Fruit fly (Drosophila melanogaster) whole organism, pupa: ENCODE measurements around the gene CG18476.

Source experiments
- CG10348 ChIP-seq: fragments of 200-800 bp; sonication (Bioruptor generic); IDR thresholded peaks from 2 replicates; pipeline ENCODE4 v1.3.6; 2022; ENCODE audit warnings: missing biosample characterization, missing genetic modification characterization
- CG12605 ChIP-seq: fragments of 200-800 bp; sonication (Bioruptor generic); IDR thresholded peaks from 2 replicates; pipeline ENCODE4 v1.3.6; 2022; ENCODE audit warnings: missing biosample characterization, missing genetic modification characterization
- CG13204 ChIP-seq: fragments of 200-800 bp; sonication (Bioruptor generic); optimal IDR thresholded peaks from 2 replicates; lab custom pipeline; 2018; ENCODE audit warnings: missing biosample characterization, mild to moderate bottlenecking, missing genetic modification characterization, moderate library complexity
- CG14655 ChIP-seq: fragments of 200-800 bp; sonication (Bioruptor generic); optimal IDR thresholded peaks from 3 replicates; lab custom pipeline; 2017; ENCODE audit warnings: mild to moderate bottlenecking, missing biosample characterization, missing genetic modification reagents, missing genetic modification characterization
- CG15710 ChIP-seq: fragments of 200-800 bp; sonication (Bioruptor generic); optimal IDR thresholded peaks from 2 replicates; lab custom pipeline; 2018; ENCODE audit warnings: missing biosample characterization, mild to moderate bottlenecking, missing genetic modification characterization, moderate library complexity
- CG17806 ChIP-seq: fragments of 200-800 bp; sonication (Bioruptor generic); optimal IDR thresholded peaks from 2 replicates; lab custom pipeline; 2018; ENCODE audit warnings: missing biosample characterization, mild to moderate bottlenecking, missing genetic modification characterization, moderate library complexity
- CG32121 ChIP-seq: fragments of 200-800 bp; sonication (Bioruptor generic); IDR thresholded peaks from 2 replicates; pipeline ENCODE4 v1.3.6; 2022; ENCODE audit warnings: missing biosample characterization, missing genetic modification characterization
- CG34367 ChIP-seq: fragments of 200-800 bp; sonication (Bioruptor generic); optimal IDR thresholded peaks from 2 replicates; lab custom pipeline; 2018; ENCODE audit warnings: missing biosample characterization, mild to moderate bottlenecking, missing genetic modification characterization
- CG4496 ChIP-seq: fragments of 200-800 bp; sonication (Bioruptor generic); IDR thresholded peaks from 3 replicates; pipeline ENCODE4 v1.3.6; 2022; ENCODE audit warnings: missing biosample characterization, missing genetic modification characterization
- CG8159 ChIP-seq: fragments of 200-800 bp; sonication (Bioruptor generic); optimal IDR thresholded peaks from 3 replicates; lab custom pipeline; 2018; ENCODE audit warnings: missing biosample characterization, mild to moderate bottlenecking, missing genetic modification characterization, moderate library complexity
- CG8301 ChIP-seq: fragments of 200-800 bp; sonication (Bioruptor generic); optimal IDR thresholded peaks from 2 replicates; lab custom pipeline; 2018; ENCODE audit warnings: missing biosample characterization, mild to moderate bottlenecking, missing genetic modification characterization
- CG9948 ChIP-seq: fragments of 200-800 bp; sonication (Bioruptor generic); optimal IDR thresholded peaks from 2 replicates; lab custom pipeline; 2018; ENCODE audit warnings: missing biosample characterization, mild to moderate bottlenecking, missing genetic modification characterization, moderate library complexity
- D1 ChIP-seq: fragments of 200-800 bp; sonication (Bioruptor generic); optimal IDR thresholded peaks from 2 replicates; lab custom pipeline; 2018; ENCODE audit warnings: missing biosample characterization, mild to moderate bottlenecking, missing genetic modification characterization, moderate library complexity
- EcR ChIP-seq: fragments of 200-800 bp; sonication (Bioruptor generic); optimal IDR thresholded peaks from 3 replicates; lab custom pipeline; 2019; ENCODE audit warnings: missing biosample characterization, missing genetic modification characterization, mild to moderate bottlenecking, moderate library complexity, missing genetic modification reagents
- Ets98B ChIP-seq: fragments of 200-800 bp; sonication (Bioruptor generic); IDR thresholded peaks from 2 replicates; pipeline ENCODE4 v1.3.6; 2022; ENCODE audit warnings: missing biosample characterization, missing genetic modification characterization
- Pif1A ChIP-seq: fragments of 200-800 bp; sonication (Bioruptor generic); optimal IDR thresholded peaks from 3 replicates; lab custom pipeline; 2016; ENCODE audit warnings: missing biosample characterization, missing genetic modification characterization
- Snoo ChIP-seq: fragments of 200-800 bp; sonication (Bioruptor generic); optimal IDR thresholded peaks from 3 replicates; lab custom pipeline; 2017; ENCODE audit warnings: missing biosample characterization, mild to moderate bottlenecking, missing genetic modification characterization, inconsistent platforms
- fd96Ca ChIP-seq: fragments of 200-800 bp; sonication (Bioruptor generic); IDR thresholded peaks from 3 replicates; pipeline ENCODE4 v1.3.6; 2022; ENCODE audit warnings: missing biosample characterization, missing genetic modification characterization
- gl ChIP-seq: fragments of 200-800 bp; sonication (Bioruptor generic); optimal IDR thresholded peaks from 2 replicates; lab custom pipeline; 2018; ENCODE audit warnings: missing biosample characterization, mild to moderate bottlenecking, missing genetic modification characterization
- rn ChIP-seq: fragments of 200-800 bp; sonication (Bioruptor generic); IDR thresholded peaks from 2 replicates; pipeline ENCODE4 v1.3.6; 2022; ENCODE audit warnings: missing biosample characterization, missing genetic modification characterization

The CG18476 gene

dm6 chr3R:11671784-11672183 is 6.1 kb downstream of the CG18476 start:
- no peak for TF ChIP-seq rn (GFP tag; lab: Robert Waterston, UW)
- no peak for TF ChIP-seq Pif1A (GFP tag; lab: Kevin White, UChicago)
- peak; percentile 29 for TF ChIP-seq CG17806 (tag; lab: Kevin White, UChicago)
- peak; percentile 18 for TF ChIP-seq CG9948 (tag; lab: Kevin White, UChicago)
- TF ChIP-seq CG8159 (tag; lab: Kevin White, UChicago), result peak; percentile 50
- TF ChIP-seq CG4496 (GFP tag; lab: Robert Waterston, UW), result 0 out of 3 replicates have a peak, but pooled peaks have one; percentile 29
- no peak for TF ChIP-seq D1 (tag; lab: Kevin White, UChicago)
- TF ChIP-seq Ets98B (GFP tag; lab: Robert Waterston, UW), result no peak
- TF ChIP-seq fd96Ca (GFP tag; lab: Robert Waterston, UW), result no peak
- TF ChIP-seq CG8301, result peak; percentile 22
- TF ChIP-seq CG15710 (tag; lab: Kevin White, UChicago), result peak; percentile 24
- no peak for TF ChIP-seq CG12605 (GFP tag; lab: Robert Waterston, UW)
- no peak for TF ChIP-seq EcR (GFP tag; lab: Kevin White, UChicago)

DNA sequence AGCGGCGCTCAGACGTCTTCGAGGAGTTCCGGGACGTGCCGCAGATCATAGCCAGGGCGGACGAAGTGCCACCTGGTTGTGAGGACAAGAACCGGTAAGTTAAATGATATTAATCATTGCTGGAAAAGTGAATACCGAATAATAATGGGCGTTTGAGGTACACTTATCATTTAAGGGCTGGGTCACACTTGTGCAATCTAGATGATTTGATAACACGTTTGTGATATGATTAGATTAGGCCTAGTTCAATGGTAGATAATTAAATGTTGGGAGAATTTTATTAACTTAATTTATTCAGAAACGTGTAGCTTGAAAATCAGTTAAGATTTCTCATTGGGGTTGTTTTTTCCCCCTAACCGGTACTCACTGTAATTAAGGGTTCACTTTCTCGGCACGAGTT is 7.0 kb downstream of the CG18476 start:
- TF ChIP-seq Ets98B (GFP tag; lab: Robert Waterston, UW) (no peak), CG8159 (tag; lab: Kevin White, UChicago) (no peak), CG8301 (no peak), fd96Ca (GFP tag; lab: Robert Waterston, UW) (no peak)

DNA sequence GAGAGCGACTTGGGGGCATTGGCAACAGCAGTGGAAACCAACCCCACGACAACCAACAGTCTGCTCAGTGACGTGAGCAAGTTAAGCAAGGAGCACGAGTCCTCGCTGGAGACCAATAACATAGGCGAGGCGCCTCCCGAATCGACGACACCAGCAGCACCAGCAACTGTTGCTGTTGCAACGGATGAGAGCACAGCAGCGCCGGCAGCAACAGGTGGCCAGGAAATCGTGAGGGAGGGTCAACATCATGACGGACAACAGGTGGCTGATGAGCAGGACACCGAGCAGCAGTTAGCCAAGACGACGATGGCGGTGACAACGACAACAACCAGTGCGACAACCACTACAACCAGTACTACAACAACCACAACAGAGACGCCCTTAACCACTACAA is 8.0 kb downstream of the CG18476 start:
- TF ChIP-seq CG14655 (GFP tag; lab: Kevin White, UChicago) (no peak), CG17806 (tag; lab: Kevin White, UChicago) (no peak), Snoo (tag; lab: Kevin White, UChicago) (no peak), CG12605 (GFP tag; lab: Robert Waterston, UW) (peak; percentile 97)
- TF ChIP-seq, all 21 proteins: peak for 1

- no peak for TF ChIP-seq CG15710 (tag; lab: Kevin White, UChicago)
- TF ChIP-seq EcR (GFP tag; lab: Kevin White, UChicago), result peak; percentile 44
- no peak for TF ChIP-seq CG32121 (GFP tag; lab: Robert Waterston, UW)
- no peak for TF ChIP-seq CG8159 (tag; lab: Kevin White, UChicago)
Measured at dm6 chr3R:11669017-11669953, 8.6 kb downstream of the CG18476 start.

DNA sequence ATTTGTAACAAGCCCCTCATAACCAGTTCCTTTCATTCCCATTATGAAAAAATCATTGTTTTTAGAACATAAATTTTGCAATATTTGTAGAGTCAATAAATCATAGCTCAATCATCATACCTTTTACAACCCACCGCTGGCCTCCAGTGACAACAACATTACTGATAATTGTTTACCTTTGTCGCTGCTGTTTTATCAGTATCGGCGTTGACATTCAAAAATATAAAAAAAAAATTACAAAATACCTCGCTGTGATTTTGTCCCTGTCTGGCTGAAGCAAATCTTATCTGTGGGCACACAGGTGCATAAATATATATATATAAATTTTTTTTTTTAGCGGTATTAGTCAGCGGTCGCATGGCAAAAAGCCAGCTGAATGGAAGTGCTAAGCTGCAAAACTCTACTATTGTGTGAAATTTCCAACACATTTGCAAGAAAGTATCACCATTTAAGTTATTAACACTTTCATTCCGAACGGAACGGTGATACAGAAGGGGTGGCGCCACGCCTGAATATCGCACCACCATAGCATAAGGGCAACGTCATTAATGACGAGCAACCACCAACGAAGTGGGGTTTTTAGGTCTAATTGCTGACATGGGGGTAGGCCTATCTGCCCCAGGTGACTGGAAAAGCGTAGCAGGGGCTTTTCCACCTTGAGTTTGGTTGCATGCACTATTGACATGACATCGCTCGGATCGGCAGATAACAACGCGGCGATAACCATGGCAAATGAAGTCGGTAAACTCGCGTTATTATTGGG is 11.8 kb downstream of the CG18476 start:
- TF ChIP-seq Pif1A (GFP tag; lab: Kevin White, UChicago) (peak; percentile 12), Snoo (tag; lab: Kevin White, UChicago) (no peak), fd96Ca (GFP tag; lab: Robert Waterston, UW) (no peak)

DNA sequence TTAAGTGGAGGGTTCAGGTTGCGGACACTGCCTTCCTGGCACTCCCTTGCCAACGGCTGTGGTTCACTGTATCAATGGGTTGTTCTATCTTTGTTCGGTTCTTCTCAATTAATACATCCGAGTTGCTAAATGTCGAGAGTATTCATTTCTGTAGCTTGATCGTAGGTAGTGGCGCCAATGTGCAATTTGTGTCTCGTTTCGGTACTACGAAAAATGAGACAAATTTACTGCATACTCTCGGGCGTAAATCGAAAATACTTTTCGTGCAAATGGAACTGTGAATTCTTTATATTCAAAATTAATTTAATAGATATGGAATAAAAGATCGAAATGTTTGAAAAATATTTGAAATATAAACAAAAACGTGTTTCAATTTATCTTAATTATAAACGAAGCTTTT is 12.4 kb downstream of the CG18476 start:
- no peak for TF ChIP-seq Snoo (tag; lab: Kevin White, UChicago)
- 0 out of 2 replicates have a peak, but pooled peaks have one; percentile 2 for TF ChIP-seq CG32121 (GFP tag; lab: Robert Waterston, UW)
- TF ChIP-seq D1 (tag; lab: Kevin White, UChicago), result peak; percentile 38
- TF ChIP-seq CG8301, result no peak
- no peak for TF ChIP-seq CG4496 (GFP tag; lab: Robert Waterston, UW)
- no peak for TF ChIP-seq CG10348 (GFP tag; lab: Robert Waterston, UW)
- TF ChIP-seq CG15710 (tag; lab: Kevin White, UChicago), result no peak
- TF ChIP-seq, all 21 proteins: peak for 2

dm6 chr3R:11663441-11663840 is 14.5 kb downstream of the CG18476 start:
- TF ChIP-seq CG9948 (tag; lab: Kevin White, UChicago) (peak; percentile 30), CG8159 (tag; lab: Kevin White, UChicago) (peak; percentile 44), D1 (tag; lab: Kevin White, UChicago) (no peak), Snoo (tag; lab: Kevin White, UChicago) (no peak), CG8301 (no peak), gl (tag; lab: Kevin White, UChicago) (no peak), CG17806 (tag; lab: Kevin White, UChicago) (peak; percentile 3), CG12605 (GFP tag; lab: Robert Waterston, UW) (no peak), CG4496 (GFP tag; lab: Robert Waterston, UW) (no peak), fd96Ca (GFP tag; lab: Robert Waterston, UW) (no peak), Ets98B (GFP tag; lab: Robert Waterston, UW) (no peak), rn (GFP tag; lab: Robert Waterston, UW) (no peak), Pif1A (GFP tag; lab: Kevin White, UChicago) (no peak), CG34367 (tag; lab: Kevin White, UChicago) (no peak), CG13204 (no peak), CG15710 (tag; lab: Kevin White, UChicago) (peak; percentile 27), EcR (GFP tag; lab: Kevin White, UChicago) (peak; percentile 63)
- TF ChIP-seq, all 21 proteins: peak for 5
